Worm (Caenorhabditis elegans): ENCODE data around the gene nstp-8.

Gene nstp-8

DNA sequence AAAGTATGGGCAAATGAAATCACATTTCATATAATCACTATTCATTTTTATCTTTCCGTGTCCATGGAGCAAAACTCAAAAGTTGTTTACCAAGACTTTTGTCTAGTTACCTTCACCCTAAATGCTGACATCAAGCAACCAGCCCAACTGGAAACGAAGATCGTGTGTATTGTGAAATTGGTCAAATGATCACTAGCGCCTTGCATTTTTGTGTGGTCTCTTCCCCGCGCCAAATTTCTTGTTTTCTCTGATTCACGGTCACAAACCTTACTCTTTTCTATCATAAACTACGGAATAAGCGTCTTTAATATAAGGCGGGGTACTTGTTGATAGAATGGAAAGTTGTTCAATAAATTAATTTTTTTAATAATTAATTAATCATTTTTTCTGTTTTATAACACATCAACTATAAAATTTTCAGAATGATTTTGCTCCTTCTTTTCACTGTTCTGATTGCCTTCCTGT, 34.7 kb downstream of the nstp-8 start, which contains the start of gene cyp-33C7 (continued):
- TF ChIP-seq skn-1 (tag; optimal IDR thresholded peaks at IDR 0.05) (no peak), mdt-29 (GFP tag; IDR thresholded peaks at IDR 0.05) (no peak), gei-8 (GFP tag; optimal IDR thresholded peaks at IDR 0.05) (no peak), cey-2 (tag; optimal IDR thresholded peaks at IDR 0.05; ENCODE audit: borderline replicate concordance, insufficient read depth) (no peak), T26A8.4 (GFP tag; IDR thresholded peaks at IDR 0.05) (no peak), dpl-1 (GFP tag; optimal IDR thresholded peaks at IDR 0.05) (peak; percentile 15), hif-1 (tag; optimal IDR thresholded peaks at IDR 0.05) (peak in 1 of 2 experiments; percentile 1), unc-130 (GFP tag; optimal IDR thresholded peaks at IDR 0.05) (no peak), lin-39 (tag; optimal IDR thresholded peaks at IDR 0.05) (no peak), dve-1 (tag; optimal IDR thresholded peaks at IDR 0.05; ENCODE audit: insufficient read depth) (peak; percentile 87), lim-7 (GFP tag; IDR thresholded peaks at IDR 0.05) (no peak), nhr-102 (tag; optimal IDR thresholded peaks at IDR 0.05) (peak; percentile 82), lin-1 (GFP tag; IDR thresholded peaks at IDR 0.05) (0 out of 2 replicates have a peak, but pooled peaks have one; percentile 36), ama-1 (optimal IDR thresholded peaks at IDR 0.05) (no peak), nhr-111 (GFP tag; optimal IDR thresholded peaks at IDR 0.05) (no peak), jun-1 (tag; optimal IDR thresholded peaks at IDR 0.05) (no peak), vab-7 (GFP tag; IDR thresholded peaks at IDR 0.05) (no peak), snpc-1.2 (GFP tag; IDR thresholded peaks at IDR 0.05) (no peak), hlh-11 (tag; optimal IDR thresholded peaks at IDR 0.05) (peak; percentile 85), zfp-3 (GFP tag; conservative IDR thresholded peaks at IDR 0.05) (no peak), nhr-77 (tag; optimal IDR thresholded peaks at IDR 0.05) (peak; percentile 89), nhr-41 (GFP tag; IDR thresholded peaks at IDR 0.05) (no peak), ztf-11 (tag; optimal IDR thresholded peaks at IDR 0.05) (no peak), lin-15B (tag; optimal IDR thresholded peaks at IDR 0.05) (no peak), nhr-42 (GFP tag; IDR thresholded peaks at IDR 0.05) (no peak), daf-16 (GFP tag; optimal IDR thresholded peaks at IDR 0.05) (peak in 1 of 2 experiments; percentile 43), daf-16 (tag; optimal IDR thresholded peaks at IDR 0.05) (peak; percentile 98), Y48G9A.11 (GFP tag; IDR thresholded peaks at IDR 0.05) (no peak), F49E8.2 (tag; optimal IDR thresholded peaks at IDR 0.05; ENCODE audit: borderline replicate concordance) (no peak), dmd-6 (GFP tag; IDR thresholded peaks at IDR 0.05) (peak; percentile 85), mep-1 (tag; optimal IDR thresholded peaks at IDR 0.05) (peak; percentile 64), pqm-1 (tag; optimal IDR thresholded peaks at IDR 0.05) (peak; percentile 65), ceh-62 (tag; optimal IDR thresholded peaks at IDR 0.05) (no peak), unc-39 (tag; optimal IDR thresholded peaks at IDR 0.05) (no peak), ceh-20 (GFP tag; IDR thresholded peaks at IDR 0.05) (no peak), lir-3 (tag; optimal IDR thresholded peaks at IDR 0.05) (no peak), dmd-9 (GFP tag; IDR thresholded peaks at IDR 0.05) (no peak), madf-9 (GFP tag; conservative IDR thresholded peaks at IDR 0.05) (no peak), zip-11 (GFP tag; IDR thresholded peaks at IDR 0.05) (no peak), mxl-2 (GFP tag; conservative IDR thresholded peaks at IDR 0.05) (no peak), mdl-1 (tag; optimal IDR thresholded peaks at IDR 0.05) (peak in 1 of 2 experiments; percentile 68), daf-12 (tag; optimal IDR thresholded peaks at IDR 0.05) (no peak), nhr-28 (tag; optimal IDR thresholded peaks at IDR 0.05) (peak; percentile 98), nhr-76 (tag; optimal IDR thresholded peaks at IDR 0.05) (no peak), fkh-10 (GFP tag; optimal IDR thresholded peaks at IDR 0.05) (no peak), nhr-11 (tag; optimal IDR thresholded peaks at IDR 0.05) (no peak), tra-1 (GFP tag; IDR thresholded peaks at IDR 0.05) (0 out of 2 replicates have a peak, but pooled peaks have one; percentile 39), Y75B8A.6 (GFP tag; IDR thresholded peaks at IDR 0.05) (no peak), nhr-6 (tag; optimal IDR thresholded peaks at IDR 0.05) (peak; percentile 27), ztf-7 (tag; optimal IDR thresholded peaks at IDR 0.05) (peak; percentile 9), saeg-2 (GFP tag; IDR thresholded peaks at IDR 0.05) (no peak), fos-1 (tag; optimal IDR thresholded peaks at IDR 0.05) (no peak)

Measured in whole organism, L4 larva.